Fruit fly (Drosophila melanogaster): ENCODE results near the gene HLH4C.

dm6 chrX:4599897-4600469 lies 47.2 kb downstream of the HLH4C start:
- TF ChIP-seq h (optimal IDR thresholded peaks at IDR 0.05) (no peak), Myc (optimal IDR thresholded peaks at IDR 0.05) (no peak), ttk (optimal IDR thresholded peaks at IDR 0.05) (no peak), insv (optimal IDR thresholded peaks at IDR 0.05) (no peak), Sin3A (optimal IDR thresholded peaks at IDR 0.05) (no peak)

Measured in Kc167 (cell line).